Worm (Caenorhabditis elegans) whole organism, late embryonic: ENCODE measurements around the gene F19F10.1.

Experiments used
- C08G9.2 ChIP-seq: sonication (generic microtip); optimal IDR thresholded peaks from 2 replicates; lab custom pipeline; 2016; ENCODE audit warnings: mild to moderate bottlenecking, missing genetic modification characterization, moderate library complexity, missing compliant biosample characterization
- F13H6.1 ChIP-seq: sonication (generic microtip); optimal IDR thresholded peaks from 2 replicates; lab custom pipeline; 2016; ENCODE audit warnings: missing genetic modification characterization, missing compliant biosample characterization
- ceh-2 ChIP-seq: sonication (generic microtip); optimal IDR thresholded peaks from 2 replicates; lab custom pipeline; 2016; ENCODE audit warnings: missing genotype, missing genetic modification characterization, missing compliant biosample characterization
- dmd-4 ChIP-seq: sonication (generic microtip); optimal IDR thresholded peaks from 2 replicates; lab custom pipeline; 2016; ENCODE audit warnings: borderline replicate concordance, missing genetic modification characterization, missing compliant biosample characterization
- dve-1 ChIP-seq: sonication (generic microtip); optimal IDR thresholded peaks from 2 replicates; lab custom pipeline; 2017; ENCODE audit warnings: antibody characterized with exemption, mild to moderate bottlenecking, missing genetic modification characterization, missing compliant biosample characterization
- ets-4 ChIP-seq: sonication (generic microtip); optimal IDR thresholded peaks from 2 replicates; lab custom pipeline; 2016; ENCODE audit warnings: missing genetic modification characterization, missing compliant biosample characterization
- fkh-10 ChIP-seq: fragments of 150-350 bp; optimal IDR thresholded peaks from 2 replicates; lab custom pipeline; 2014; ENCODE audit warnings: missing biosample characterization, missing genetic modification reagents, missing genetic modification characterization
- pag-3 ChIP-seq: sonication (generic microtip); optimal IDR thresholded peaks from 2 replicates; lab custom pipeline; 2016; ENCODE audit warnings: missing compliant biosample characterization, missing genetic modification characterization, borderline replicate concordance
- ref-2 ChIP-seq: sonication (generic microtip); optimal IDR thresholded peaks from 2 replicates; lab custom pipeline; 2016; ENCODE audit warnings: missing genetic modification characterization, missing compliant biosample characterization
- rnt-1 ChIP-seq: sonication (generic microtip); optimal IDR thresholded peaks from 2 replicates; lab custom pipeline; 2016; ENCODE audit warnings: missing genetic modification characterization, missing compliant biosample characterization
- sdc-2 ChIP-seq: sonication (generic microtip); optimal IDR thresholded peaks from 2 replicates; lab custom pipeline; 2016; ENCODE audit warnings: missing genotype, missing genetic modification characterization, missing compliant biosample characterization
- ttx-3 ChIP-seq: sonication (generic microtip); optimal IDR thresholded peaks from 2 replicates; lab custom pipeline; 2016; ENCODE audit warnings: missing genetic modification reagents, missing genetic modification characterization, missing compliant biosample characterization
- unc-86 ChIP-seq: sonication (generic microtip); optimal IDR thresholded peaks from 2 replicates; lab custom pipeline; 2016; ENCODE audit warnings: missing genetic modification characterization, missing compliant biosample characterization

F19F10.1 gene

ce11 chrV:7609698-7610420, 46.8 kb downstream of the F19F10.1 start, which contains the start of the genes folt-3 and clec-214:
Gene folt-3 (minus strand): TSS chrV:7609748.
Gene clec-214 (plus strand): TSS chrV:7610370.
- no peak for TF ChIP-seq sdc-2
- TF ChIP-seq fkh-10 (GFP tag; lab: Kevin White, UChicago) = no peak
- no peak for TF ChIP-seq ttx-3
- no peak for TF ChIP-seq dve-1 (tag; lab: Kevin White, UChicago)

DNA sequence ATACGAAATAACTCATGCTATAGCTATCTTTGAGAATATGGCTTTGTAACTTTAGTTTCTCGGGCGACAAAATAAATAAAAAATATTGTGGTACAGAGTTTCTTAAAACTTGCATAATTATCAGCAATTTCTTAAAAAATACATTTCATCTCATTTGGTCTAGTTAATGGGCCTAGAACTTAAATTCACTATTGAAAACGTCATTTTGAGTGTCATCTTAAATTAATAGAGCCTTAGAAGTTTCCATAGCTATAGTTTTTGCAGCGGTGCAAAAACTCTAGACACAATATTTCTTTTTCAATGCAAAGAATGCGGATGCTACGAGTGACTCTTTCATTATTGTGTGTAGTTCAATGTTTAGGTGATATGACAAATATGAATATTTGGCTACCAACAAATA, 49.0 kb downstream of the F19F10.1 start, which contains the start of gene clec-215:
Gene clec-215 (plus strand): TSS at position 301 of the 400 bp plus-strand sequence.
- TF ChIP-seq rnt-1 (tag; lab: Kevin White, UChicago) = no peak
- TF ChIP-seq sdc-2 = no peak
- TF ChIP-seq F13H6.1 = no peak
- TF ChIP-seq ets-4 (tag; lab: Kevin White, UChicago) = no peak
- no peak for TF ChIP-seq ceh-2 (tag; lab: Kevin White, UChicago)
- no peak for TF ChIP-seq C08G9.2
- no peak for TF ChIP-seq dmd-4 (tag; lab: Kevin White, UChicago)
- TF ChIP-seq ref-2 = no peak
- no peak for TF ChIP-seq pag-3 (tag; lab: Kevin White, UChicago)
- TF ChIP-seq unc-86 (tag; lab: Kevin White, UChicago) = no peak
- TF ChIP-seq, all 69 proteins: peak for 0
